Worm (Caenorhabditis elegans) whole organism, mixed stage, embryonic: Measurements from ENCODE around the gene Y43E12A.2.

Experiments
- ceh-43 ChIP-seq: fragments of 200-800 bp; sonication (Bioruptor generic); optimal IDR thresholded peaks from 2 replicates; lab custom pipeline; 2018; ENCODE audit warnings: mild to moderate bottlenecking, missing genetic modification characterization, moderate library complexity, missing compliant biosample characterization
- cnd-1 ChIP-seq: fragments of 200-800 bp; sonication (Bioruptor generic); optimal IDR thresholded peaks from 2 replicates; lab custom pipeline; 2018; ENCODE audit warnings: mild to moderate bottlenecking, missing genetic modification characterization, missing compliant biosample characterization
- elt-1 ChIP-seq: sonication (generic microtip); optimal IDR thresholded peaks from 2 replicates; lab custom pipeline; 2017; ENCODE audit warnings: missing genetic modification characterization, mild to moderate bottlenecking, missing compliant biosample characterization, antibody characterized with exemption, moderate library complexity, borderline replicate concordance; ENCODE audit not compliant: insufficient read depth
- lin-13 ChIP-seq: fragments of 150-350 bp; optimal IDR thresholded peaks from 2 replicates; lab custom pipeline; 2014; ENCODE audit warnings: missing biosample characterization, missing genetic modification characterization
- nhr-12 ChIP-seq: fragments of 150-350 bp; optimal IDR thresholded peaks from 2 replicates; lab custom pipeline; 2014; ENCODE audit warnings: missing biosample characterization, missing genetic modification characterization
- nhr-76 ChIP-seq: sonication (generic microtip); optimal IDR thresholded peaks from 2 replicates; lab custom pipeline; 2017; ENCODE audit warnings: missing biosample characterization, missing genetic modification characterization
- pha-4 ChIP-seq: fragments of 150-350 bp; optimal IDR thresholded peaks from 2 replicates; lab custom pipeline; 2018; ENCODE audit warnings: missing biosample characterization, missing genetic modification reagents, missing genetic modification characterization
- snpc-4 ChIP-seq: fragments of 150-350 bp; optimal IDR thresholded peaks from 2 replicates; lab custom pipeline; 2014; ENCODE audit warnings: missing biosample characterization, missing genetic modification characterization
- unc-39 ChIP-seq: fragments of 150-350 bp; optimal IDR thresholded peaks from 2 replicates; lab custom pipeline; 2014; ENCODE audit warnings: missing biosample characterization, missing genetic modification characterization
- zip-8 ChIP-seq: fragments of 150-350 bp; optimal IDR thresholded peaks from 2 replicates; lab custom pipeline; 2014; ENCODE audit warnings: missing biosample characterization, missing genetic modification characterization
- ztf-11 ChIP-seq: fragments of 150-350 bp; optimal IDR thresholded peaks from 2 replicates; lab custom pipeline; 2014; ENCODE audit warnings: missing biosample characterization, missing genetic modification characterization

- no peak for TF ChIP-seq ztf-11 (tag; lab: Kevin White, UChicago)
- no peak for TF ChIP-seq cnd-1 (tag; lab: Kevin White, UChicago)
- TF ChIP-seq nhr-76 (tag; lab: Kevin White, UChicago), result no peak
- no peak for TF ChIP-seq zip-8
- TF ChIP-seq pha-4 (tag; lab: Kevin White, UChicago), result no peak
- TF ChIP-seq elt-1 (tag; lab: Kevin White, UChicago), result no peak
- TF ChIP-seq snpc-4 (tag; lab: Kevin White, UChicago), result no peak
- no peak for TF ChIP-seq ceh-43 (GFP tag; lab: Kevin White, UChicago)
- TF ChIP-seq unc-39, result no peak
- TF ChIP-seq lin-13 (tag; lab: Kevin White, UChicago), result no peak
- no peak for TF ChIP-seq nhr-12 (tag; lab: Kevin White, UChicago)
These were observed 49.0 kb downstream of the Y43E12A.2 start, which contains the start of gene hrg-4 for ce11 chrIV:11030893-11031292.
